Worm (Caenorhabditis elegans) whole organism, L3 larva: ENCODE measurements around the gene mpz-3.

Experiments
- ceh-82 ChIP-seq: fragments of 150-350 bp; optimal IDR thresholded peaks from 2 replicates; lab custom pipeline; 2014; ENCODE audit warnings: missing biosample characterization, missing genetic modification characterization
- elt-2 ChIP-seq: sonication (generic microtip); optimal IDR thresholded peaks from 2 replicates; lab custom pipeline; 2016; ENCODE audit warnings: missing genetic modification reagents, mild to moderate bottlenecking, missing genetic modification characterization, missing compliant biosample characterization
- elt-3 ChIP-seq, 3 experiments: fragments of 150-350 bp in 1 of 3; sonication (generic microtip) in 2 of 3; optimal IDR thresholded peaks; 2 replicates in 2 of 3; 4 replicates in 1 of 3; lab custom pipeline; 2014 to 2017; ENCODE audit warnings: missing biosample characterization in 3 of 3, missing genetic modification characterization in 3 of 3
- jun-1 ChIP-seq: fragments of 150-350 bp; optimal IDR thresholded peaks from 2 replicates; lab custom pipeline; 2014; ENCODE audit warnings: missing biosample characterization, missing genetic modification reagents, missing genetic modification characterization
- nhr-11 ChIP-seq: fragments of 150-350 bp; optimal IDR thresholded peaks from 2 replicates; lab custom pipeline; 2014; ENCODE audit warnings: missing biosample characterization, missing genetic modification characterization
- nhr-28 ChIP-seq: fragments of 150-350 bp; optimal IDR thresholded peaks from 2 replicates; lab custom pipeline; 2014; ENCODE audit warnings: missing biosample characterization, missing genetic modification characterization
- pqm-1 ChIP-seq: fragments of 150-350 bp; optimal IDR thresholded peaks from 2 replicates; lab custom pipeline; 2017; ENCODE audit warnings: missing biosample characterization, missing genetic modification characterization, inconsistent platforms
- skn-1 ChIP-seq: fragments of 150-350 bp; optimal IDR thresholded peaks from 2 replicates; lab custom pipeline; 2014; ENCODE audit warnings: missing biosample characterization, missing genetic modification characterization
- snpc-4 ChIP-seq: fragments of 150-350 bp; optimal IDR thresholded peaks from 2 replicates; lab custom pipeline; 2014; ENCODE audit warnings: missing biosample characterization, missing genetic modification characterization
- ztf-4 ChIP-seq: fragments of 150-350 bp; optimal IDR thresholded peaks from 2 replicates; lab custom pipeline; 2014; ENCODE audit warnings: missing biosample characterization, missing genetic modification characterization

ce11 chrII:6563238-6563637 is 2.0 kb downstream of the mpz-3 start:
- TF ChIP-seq pqm-1 (tag; lab: Kevin White, UChicago) (no peak), nhr-11 (tag; lab: Kevin White, UChicago) (no peak), nhr-28 (tag; lab: Kevin White, UChicago) (no peak), ztf-4 (tag; lab: Kevin White, UChicago) (no peak), jun-1 (tag; lab: Kevin White, UChicago) (no peak), skn-1 (tag; lab: Kevin White, UChicago) (no peak), elt-2 (tag; lab: Kevin White, UChicago) (peak; percentile 3), snpc-4 (peak; percentile 67), ceh-82 (no peak), elt-3 (tag; optimal IDR thresholded peaks at IDR 0.05; lab: Kevin White, UChicago) (no peak)
